Worm (Caenorhabditis elegans) whole organism, L4/young adult: ENCODE data around the gene gmeb-3.

Experiments
- W03F9.2 ChIP-seq: fragments of 150-350 bp; optimal IDR thresholded peaks from 2 replicates; lab custom pipeline; 2014; ENCODE audit warnings: missing biosample characterization, missing genetic modification characterization
- dao-5 ChIP-seq: sonication (generic microtip); optimal IDR thresholded peaks from 2 replicates; lab custom pipeline; 2016; ENCODE audit warnings: missing genotype, missing genetic modification characterization, moderate library complexity, missing compliant biosample characterization
- him-1 ChIP-seq: sonication (generic microtip); optimal IDR thresholded peaks from 2 replicates; lab custom pipeline; 2016; ENCODE audit warnings: missing genotype, missing genetic modification reagents, missing genetic modification characterization, missing compliant biosample characterization

ce11 chrIII:3774550-3774949 lies 6.2 kb downstream of the gmeb-3 start:
- TF ChIP-seq him-1 (tag; lab: Kevin White, UChicago) = no peak
- no peak for TF ChIP-seq dao-5
- TF ChIP-seq W03F9.2 (tag; lab: Kevin White, UChicago) = no peak
